Worm (Caenorhabditis elegans) whole organism, L4/young adult: ENCODE measurements around the gene sups-1.

Source experiments
- W03F9.2 ChIP-seq: fragments of 150-350 bp; optimal IDR thresholded peaks from 2 replicates; lab custom pipeline; 2014; ENCODE audit warnings: missing biosample characterization, missing genetic modification characterization
- dao-5 ChIP-seq: sonication (generic microtip); optimal IDR thresholded peaks from 2 replicates; lab custom pipeline; 2016; ENCODE audit warnings: missing genotype, missing genetic modification characterization, moderate library complexity, missing compliant biosample characterization
- him-1 ChIP-seq: sonication (generic microtip); optimal IDR thresholded peaks from 2 replicates; lab custom pipeline; 2016; ENCODE audit warnings: missing genotype, missing genetic modification reagents, missing genetic modification characterization, missing compliant biosample characterization

- no peak for TF ChIP-seq W03F9.2
- no peak for TF ChIP-seq him-1 (tag; lab: Kevin White, UChicago)
- no peak for TF ChIP-seq dao-5 (tag; lab: Kevin White, UChicago)
Measured at ce11 chrX:6010573-6010972, 6.6 kb downstream of the sups-1 start, which contains the start of gene C09B8.3.
